Fruit fly (Drosophila melanogaster): ENCODE measurements around the gene CG12355.

Gene CG12355

DNA sequence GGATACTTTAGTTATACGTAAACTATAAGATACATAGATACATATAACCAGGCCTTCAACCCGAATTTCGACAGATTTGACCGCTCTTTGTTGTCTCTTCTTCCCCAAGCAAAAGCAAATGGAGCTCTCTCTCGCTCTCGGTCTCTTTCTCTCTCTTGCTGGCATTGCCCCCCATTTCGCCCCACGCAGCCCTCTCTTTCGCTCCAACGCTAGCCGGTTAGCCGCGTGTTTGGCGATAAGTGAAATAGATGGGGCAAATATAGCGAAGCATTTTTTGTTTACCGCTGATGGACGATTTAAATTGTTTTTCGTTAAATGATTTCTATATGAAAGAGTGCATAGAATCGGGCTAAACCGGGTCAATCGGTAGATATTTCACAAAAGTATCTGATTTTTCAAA, 19.1 kb upstream of the CG12355 start (continued):
- TF ChIP-seq yki (optimal IDR thresholded peaks at IDR 0.05): peak; percentile 48
- TF ChIP-seq Dip3 (GFP tag; optimal IDR thresholded peaks at IDR 0.05): no peak
- no peak for TF ChIP-seq pita (GFP tag; optimal IDR thresholded peaks at IDR 0.05)
- no peak for TF ChIP-seq trh (GFP tag; optimal IDR thresholded peaks at IDR 0.05)
- no peak for TF ChIP-seq Atf-2 (GFP tag; optimal IDR thresholded peaks at IDR 0.05)
- TF ChIP-seq zen2 (GFP tag; IDR thresholded peaks at IDR 0.05; ENCODE audit: partially characterized antibody): no peak; the same call in 2 of the 3 replicates
- no peak for TF ChIP-seq Hr3 (GFP tag; optimal IDR thresholded peaks at IDR 0.05)
- no peak for TF ChIP-seq salm (tag; optimal IDR thresholded peaks at IDR 0.05)
- TF ChIP-seq CoRest (tag; optimal IDR thresholded peaks at IDR 0.05): no peak
- no peak for TF ChIP-seq CG3847 (GFP tag; IDR thresholded peaks at IDR 0.05)
- peak; percentile 66 for TF ChIP-seq sug (tag; optimal IDR thresholded peaks at IDR 0.05)
- no peak for TF ChIP-seq D19B (GFP tag; optimal IDR thresholded peaks at IDR 0.05)
- TF ChIP-seq CG6854 (GFP tag; optimal IDR thresholded peaks at IDR 0.05): no peak
- no peak for TF ChIP-seq fd64A (GFP tag; optimal IDR thresholded peaks at IDR 0.05)
- 0 out of 2 replicates have a peak, but pooled peaks have one; percentile 10 for TF ChIP-seq Xrp1 (GFP tag; IDR thresholded peaks at IDR 0.05)
- TF ChIP-seq CG10979 (tag; optimal IDR thresholded peaks at IDR 0.05): no peak
- peak; percentile 58 for TF ChIP-seq CG7987 (GFP tag; optimal IDR thresholded peaks at IDR 0.05)
- no peak for TF ChIP-seq CG18011 (GFP tag; optimal IDR thresholded peaks at IDR 0.05)
- TF ChIP-seq CG13287 (GFP tag; IDR thresholded peaks at IDR 0.05; ENCODE audit: partially characterized antibody): peak; percentile 68
- TF ChIP-seq repo (GFP tag; optimal IDR thresholded peaks at IDR 0.05): no peak
- TF ChIP-seq CG15514 (GFP tag; optimal IDR thresholded peaks at IDR 0.05): peak; percentile 12
- peak; percentile 12 for TF ChIP-seq Fer1 (GFP tag; optimal IDR thresholded peaks at IDR 0.05)
- TF ChIP-seq Nf-YA (GFP tag; IDR thresholded peaks at IDR 0.05): no peak
- TF ChIP-seq CG13296 (GFP tag; optimal IDR thresholded peaks at IDR 0.05): no peak
- no peak for TF ChIP-seq tgo (GFP tag; IDR thresholded peaks at IDR 0.05)
- TF ChIP-seq CG2875 (GFP tag; optimal IDR thresholded peaks at IDR 0.05): no peak
- TF ChIP-seq bcd (GFP tag; optimal IDR thresholded peaks at IDR 0.05): no peak
- TF ChIP-seq sd (tag; optimal IDR thresholded peaks at IDR 0.05): peak; percentile 90
- TF ChIP-seq sob (GFP tag; IDR thresholded peaks at IDR 0.05): no peak
- TF ChIP-seq sisA (GFP tag; IDR thresholded peaks at IDR 0.05): no peak
- no peak for TF ChIP-seq ewg (GFP tag; optimal IDR thresholded peaks at IDR 0.05)
- no peak for TF ChIP-seq CG12659 (GFP tag; optimal IDR thresholded peaks at IDR 0.05)
- TF ChIP-seq Hr51 (GFP tag; optimal IDR thresholded peaks at IDR 0.05): no peak
- TF ChIP-seq Opbp (GFP tag; IDR thresholded peaks at IDR 0.05; ENCODE audit: partially characterized antibody): no peak
- TF ChIP-seq CG6683 (GFP tag; optimal IDR thresholded peaks at IDR 0.05): no peak
- TF ChIP-seq sc (optimal IDR thresholded peaks at IDR 0.05): no peak
- no peak for TF ChIP-seq sc (GFP tag; optimal IDR thresholded peaks at IDR 0.05)
- TF ChIP-seq CG9437 (GFP tag; optimal IDR thresholded peaks at IDR 0.05): peak; percentile 32
- TF ChIP-seq MTF-1 (GFP tag; optimal IDR thresholded peaks at IDR 0.05; ENCODE audit: borderline replicate concordance): peak; percentile 13
- TF ChIP-seq CG4424 (GFP tag; optimal IDR thresholded peaks at IDR 0.05): no peak
- no peak for TF ChIP-seq CG12942 (GFP tag; optimal IDR thresholded peaks at IDR 0.05)
- peak; percentile 88 for TF ChIP-seq CG3163 (GFP tag; optimal IDR thresholded peaks at IDR 0.05)
- TF ChIP-seq CG4360 (GFP tag; IDR thresholded peaks at IDR 0.05): no peak
- TF ChIP-seq CG17612 (GFP tag; IDR thresholded peaks at IDR 0.05): no peak
- no peak for TF ChIP-seq lmd (GFP tag; IDR thresholded peaks at IDR 0.05)
- TF ChIP-seq CG10431 (GFP tag; optimal IDR thresholded peaks at IDR 0.05): no peak
- TF ChIP-seq CG8359 (GFP tag; optimal IDR thresholded peaks at IDR 0.05; ENCODE audit: borderline replicate concordance): no peak
- TF ChIP-seq nerfin-2 (GFP tag; IDR thresholded peaks at IDR 0.05; ENCODE audit: partially characterized antibody): no peak
- TF ChIP-seq dmrt99B (tag; optimal IDR thresholded peaks at IDR 0.05): no peak
- TF ChIP-seq so (GFP tag; IDR thresholded peaks at IDR 0.05): peak; percentile 30; the same call in 1 of the 3 replicates
- no peak for TF ChIP-seq pho (GFP tag; optimal IDR thresholded peaks at IDR 0.05)
